Worm (Caenorhabditis elegans): ENCODE data around the gene osgn-1.

ce11 chrIV:4247334-4247733 is 40.1 kb downstream of the osgn-1 start:
- no peak for TF ChIP-seq him-1 (tag; optimal IDR thresholded peaks at IDR 0.05)
- TF ChIP-seq W03F9.2 (tag; optimal IDR thresholded peaks at IDR 0.05) = no peak
- no peak for TF ChIP-seq dao-5 (tag; optimal IDR thresholded peaks at IDR 0.05)
